Worm (Caenorhabditis elegans) whole organism, midembryonic: ENCODE measurements around the gene M163.5.

Experiments
- T22C8.4 ChIP-seq: fragments of 200-800 bp; sonication (Bioruptor generic); IDR thresholded peaks from 2 replicates; pipeline ENCODE4 v1.3.6; 2022; ENCODE audit warnings: missing genetic modification characterization, missing compliant biosample characterization
- cog-1 ChIP-seq: sonication (generic microtip); optimal IDR thresholded peaks from 2 replicates; lab custom pipeline; 2016; ENCODE audit warnings: missing genetic modification characterization, missing compliant biosample characterization
- flt-1 ChIP-seq: fragments of 200-800 bp; sonication (Bioruptor generic); IDR thresholded peaks from 2 replicates; pipeline ENCODE4 v1.3.6; 2022; ENCODE audit warnings: missing genetic modification characterization, missing compliant biosample characterization
- klf-2 ChIP-seq: fragments of 200-800 bp; sonication (Bioruptor generic); conservative IDR thresholded peaks from 2 replicates; pipeline ENCODE4 v1.3.6; 2022; ENCODE audit warnings: missing genetic modification reagents, missing genetic modification characterization, missing compliant biosample characterization
- med-1 ChIP-seq: sonication (generic microtip); optimal IDR thresholded peaks from 2 replicates; lab custom pipeline; 2017; ENCODE audit warnings: missing genetic modification characterization, mild to moderate bottlenecking, missing compliant biosample characterization, antibody characterized with exemption, missing genetic modification reagents; ENCODE audit not compliant: insufficient read depth
- ref-1 ChIP-seq: fragments of 200-800 bp; sonication (Bioruptor generic); conservative IDR thresholded peaks from 2 replicates; pipeline ENCODE4 v1.3.6; 2022; ENCODE audit warnings: missing genetic modification reagents, missing genetic modification characterization, missing compliant biosample characterization
- tab-1 ChIP-seq: fragments of 200-800 bp; sonication (Bioruptor generic); IDR thresholded peaks from 2 replicates; pipeline ENCODE4 v1.3.6; 2022; ENCODE audit warnings: missing genetic modification characterization, missing compliant biosample characterization
- ztf-23 ChIP-seq: fragments of 200-800 bp; sonication (Bioruptor generic); IDR thresholded peaks from 2 replicates; pipeline ENCODE4 v1.3.6; 2022; ENCODE audit warnings: missing genetic modification reagents, missing genetic modification characterization, missing compliant biosample characterization
- ztf-29 ChIP-seq: fragments of 200-800 bp; sonication (Bioruptor generic); IDR thresholded peaks from 2 replicates; pipeline ENCODE4 v1.3.6; 2022; ENCODE audit warnings: missing genetic modification reagents, missing genetic modification characterization, missing compliant biosample characterization

Gene M163.5

ce11 chrX:14476625-14477257, 2.9 kb downstream of the M163.5 start:
- TF ChIP-seq T22C8.4 (GFP tag; lab: Robert Waterston, UW) = no peak
- no peak for TF ChIP-seq ztf-23 (GFP tag; lab: Robert Waterston, UW)
- TF ChIP-seq tab-1 = no peak
- TF ChIP-seq flt-1 (GFP tag; lab: Robert Waterston, UW) = no peak
- no peak for TF ChIP-seq cog-1 (tag; lab: Kevin White, UChicago)
- TF ChIP-seq med-1 = no peak

- TF ChIP-seq med-1 (no peak), ref-1 (GFP tag; lab: Robert Waterston, UW) (no peak), T22C8.4 (GFP tag; lab: Robert Waterston, UW) (no peak), ztf-23 (GFP tag; lab: Robert Waterston, UW) (no peak), klf-2 (GFP tag; lab: Robert Waterston, UW) (no peak)
Observed at ce11 chrX:14477338-14477737, 3.5 kb downstream of the M163.5 start.

DNA sequence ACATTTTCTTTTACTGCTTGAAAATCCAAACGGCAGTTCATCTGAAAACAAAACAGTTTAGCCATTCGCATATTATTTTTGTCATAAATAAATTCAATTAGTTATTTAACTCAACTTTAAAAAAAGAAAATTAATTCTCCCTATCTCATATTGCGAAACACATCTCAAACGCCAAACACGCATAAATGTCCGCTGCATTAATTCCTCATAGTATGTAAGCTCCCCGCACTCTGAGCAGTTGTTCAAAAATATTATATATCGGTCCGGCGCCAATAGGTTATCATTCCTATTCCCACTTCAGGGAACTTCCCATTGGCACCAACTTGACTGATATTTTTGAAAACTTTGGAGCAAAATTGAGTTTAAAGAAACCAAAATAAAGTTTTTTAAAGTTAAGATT, 4.4 kb downstream of the M163.5 start:
- no peak for TF ChIP-seq T22C8.4 (GFP tag; lab: Robert Waterston, UW)
- no peak for TF ChIP-seq flt-1 (GFP tag; lab: Robert Waterston, UW)
- TF ChIP-seq klf-2 (GFP tag; lab: Robert Waterston, UW) = no peak
- TF ChIP-seq ztf-23 (GFP tag; lab: Robert Waterston, UW) = no peak
- TF ChIP-seq cog-1 (tag; lab: Kevin White, UChicago) = no peak
- TF ChIP-seq ref-1 (GFP tag; lab: Robert Waterston, UW) = no peak

DNA sequence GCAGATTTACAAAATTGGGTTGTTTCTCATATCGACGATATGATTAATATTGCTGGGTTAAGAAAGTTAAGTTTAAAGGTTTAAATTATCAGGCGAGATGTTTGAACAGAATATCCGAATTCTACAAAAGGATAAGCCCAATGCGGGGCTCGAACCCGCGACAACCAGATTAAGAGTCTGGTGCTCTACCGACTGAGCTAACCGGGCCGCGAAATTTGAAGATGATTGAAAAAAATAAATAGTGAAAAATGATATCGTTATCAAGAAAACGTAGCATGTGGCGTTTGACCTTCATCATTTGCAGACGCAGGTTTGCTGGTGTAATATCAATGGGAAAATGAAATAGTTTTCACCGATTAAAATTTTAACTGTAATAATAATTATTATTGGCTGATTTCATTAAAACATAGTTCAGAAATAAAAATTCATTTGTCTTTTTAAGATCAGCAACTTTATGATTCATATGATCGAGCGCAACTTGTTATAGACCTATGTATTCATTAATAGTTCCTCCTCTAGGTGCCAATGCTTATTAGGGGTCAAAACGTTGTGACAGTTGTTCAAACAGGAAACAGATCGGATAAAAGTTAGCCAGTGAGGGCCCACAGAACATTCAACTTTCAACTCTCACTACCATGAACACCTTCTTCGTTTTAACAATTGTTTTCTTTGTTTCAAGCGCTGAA, 5.0 kb downstream of the M163.5 start, which contains the start of gene M163.11:
Gene M163.11, plus strand, starts transcription at position 636 of the 686 bp plus-strand sequence.
- TF ChIP-seq med-1 (no peak), ztf-23 (GFP tag; lab: Robert Waterston, UW) (0 out of 2 replicates have a peak, but pooled peaks have one; percentile 46)

- TF ChIP-seq med-1 (peak; percentile 40), cog-1 (tag; lab: Kevin White, UChicago) (no peak), T22C8.4 (GFP tag; lab: Robert Waterston, UW) (peak; percentile 13; the same call in 1 of the 2 replicates), ztf-23 (GFP tag; lab: Robert Waterston, UW) (peak; percentile 81)
Observed at ce11 chrX:14480248-14480647, 6.4 kb downstream of the M163.5 start, which contains the start of gene gfi-3. Gene gfi-3, plus strand, starts transcription at chrX:14480572.

DNA sequence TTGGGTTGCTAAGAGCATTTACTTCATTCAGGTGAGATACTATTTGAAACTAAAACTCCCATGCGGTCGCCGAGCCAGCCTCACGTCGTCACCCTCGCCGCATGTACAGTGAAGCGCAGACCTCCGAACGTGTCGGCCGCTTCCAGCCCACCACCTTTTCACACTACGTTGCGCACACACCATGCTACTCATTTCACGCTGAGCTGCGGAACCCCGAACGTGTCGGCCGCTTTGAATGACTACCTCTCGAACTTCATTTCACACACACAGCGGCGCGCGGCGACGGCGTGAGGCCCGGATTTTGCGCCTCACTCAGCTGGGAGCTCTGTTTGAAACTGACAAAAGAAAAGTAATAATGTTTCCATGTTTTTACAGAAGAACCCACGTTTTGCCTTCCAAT, 7.8 kb downstream of the M163.5 start:
- TF ChIP-seq ref-1 (GFP tag; lab: Robert Waterston, UW) (no peak), ztf-29 (no peak), tab-1 (no peak), T22C8.4 (GFP tag; lab: Robert Waterston, UW) (no peak), med-1 (no peak), ztf-23 (GFP tag; lab: Robert Waterston, UW) (no peak), flt-1 (GFP tag; lab: Robert Waterston, UW) (no peak), cog-1 (tag; lab: Kevin White, UChicago) (no peak), klf-2 (GFP tag; lab: Robert Waterston, UW) (no peak)

ce11 chrX:14484827-14485226, 11.0 kb downstream of the M163.5 start, which contains the start of gene M163.8:
Gene M163.8, plus strand, starts transcription at chrX:14485127.
- TF ChIP-seq ztf-23 (GFP tag; lab: Robert Waterston, UW) = no peak
- no peak for TF ChIP-seq klf-2 (GFP tag; lab: Robert Waterston, UW)
- no peak for TF ChIP-seq tab-1
- no peak for TF ChIP-seq flt-1 (GFP tag; lab: Robert Waterston, UW)
- TF ChIP-seq T22C8.4 (GFP tag; lab: Robert Waterston, UW) = no peak
- no peak for TF ChIP-seq med-1
- no peak for TF ChIP-seq ref-1 (GFP tag; lab: Robert Waterston, UW)
- no peak for TF ChIP-seq cog-1 (tag; lab: Kevin White, UChicago)
- TF ChIP-seq ztf-29 = no peak

ce11 chrX:14486503-14486902, 12.7 kb downstream of the M163.5 start:
- TF ChIP-seq tab-1 (no peak), T22C8.4 (GFP tag; lab: Robert Waterston, UW) (no peak), med-1 (no peak), ref-1 (GFP tag; lab: Robert Waterston, UW) (no peak), ztf-23 (GFP tag; lab: Robert Waterston, UW) (no peak), flt-1 (GFP tag; lab: Robert Waterston, UW) (peak; percentile 70; the same call in 1 of the 2 replicates), cog-1 (tag; lab: Kevin White, UChicago) (peak; percentile 17), ztf-29 (no peak), klf-2 (GFP tag; lab: Robert Waterston, UW) (no peak)

ce11 chrX:14487333-14487732, 13.5 kb downstream of the M163.5 start:
- TF ChIP-seq T22C8.4 (GFP tag; lab: Robert Waterston, UW) (no peak), ztf-23 (GFP tag; lab: Robert Waterston, UW) (no peak), flt-1 (GFP tag; lab: Robert Waterston, UW) (no peak), ztf-29 (no peak), ref-1 (GFP tag; lab: Robert Waterston, UW) (no peak), med-1 (no peak), tab-1 (no peak), klf-2 (GFP tag; lab: Robert Waterston, UW) (no peak), cog-1 (tag; lab: Kevin White, UChicago) (no peak)

ce11 chrX:14487832-14488231, 14.0 kb downstream of the M163.5 start:
- TF ChIP-seq ztf-29 (no peak), ztf-23 (GFP tag; lab: Robert Waterston, UW) (no peak), T22C8.4 (GFP tag; lab: Robert Waterston, UW) (no peak)
